Fruit fly (Drosophila melanogaster) whole organism, embryonic: ENCODE measurements around the gene CG10005.

Source experiments
- Aef1 ChIP-seq: fragments of 200-800 bp; sonication (Bioruptor generic); IDR thresholded peaks from 3 replicates; pipeline ENCODE4 v1.3.6; 2022; ENCODE audit warnings: missing biosample characterization, missing genetic modification characterization
- CG10274 ChIP-seq: fragments of 200-800 bp; sonication (Bioruptor generic); optimal IDR thresholded peaks from 3 replicates; lab custom pipeline; 2017; ENCODE audit warnings: missing biosample characterization, mild to moderate bottlenecking, missing genetic modification characterization
- CG10543 ChIP-seq: fragments of 200-800 bp; sonication (Bioruptor generic); optimal IDR thresholded peaks from 3 replicates; lab custom pipeline; 2017; ENCODE audit warnings: missing biosample characterization, mild to moderate bottlenecking, missing genetic modification characterization, moderate library complexity
- CG11696 ChIP-seq: fragments of 200-800 bp; sonication (Bioruptor generic); IDR thresholded peaks from 2 replicates; pipeline ENCODE4 v1.3.6; 2022; ENCODE audit warnings: missing biosample characterization, missing genetic modification characterization
- CG13894 ChIP-seq: fragments of 200-800 bp; sonication (Bioruptor generic); optimal IDR thresholded peaks from 3 replicates; lab custom pipeline; 2018; ENCODE audit warnings: missing biosample characterization, mild to moderate bottlenecking, missing genetic modification characterization, moderate library complexity
- CG14050 ChIP-seq: fragments of 200-800 bp; sonication (Bioruptor generic); IDR thresholded peaks from 3 replicates; pipeline ENCODE4 v1.3.6; 2022; ENCODE audit warnings: missing biosample characterization, missing genetic modification characterization
- CG15479 ChIP-seq: fragments of 200-800 bp; sonication (Bioruptor generic); optimal IDR thresholded peaks from 3 replicates; lab custom pipeline; 2019; ENCODE audit warnings: missing biosample characterization, mild to moderate bottlenecking, missing genetic modification characterization, moderate library complexity
- CG15514 ChIP-seq: fragments of 200-800 bp; sonication (Bioruptor generic); optimal IDR thresholded peaks from 3 replicates; lab custom pipeline; 2017; ENCODE audit warnings: missing biosample characterization, missing genetic modification characterization, mild to moderate bottlenecking, moderate library complexity, missing genetic modification reagents
- CG17612 ChIP-seq: fragments of 200-800 bp; sonication (Bioruptor generic); IDR thresholded peaks from 2 replicates; pipeline ENCODE4 v1.3.6; 2022; ENCODE audit warnings: missing biosample characterization, missing genetic modification characterization
- CG18599 ChIP-seq: fragments of 200-800 bp; sonication (Bioruptor generic); optimal IDR thresholded peaks from 3 replicates; lab custom pipeline; 2017; ENCODE audit warnings: missing biosample characterization, missing genetic modification characterization, mild to moderate bottlenecking, moderate library complexity, missing genetic modification reagents
- CG2120 ChIP-seq: fragments of 200-800 bp; sonication (Bioruptor generic); optimal IDR thresholded peaks from 3 replicates; lab custom pipeline; 2016; ENCODE audit warnings: missing biosample characterization, missing genetic modification characterization
- CG2712 ChIP-seq: fragments of 200-800 bp; optimal IDR thresholded peaks from 3 replicates; lab custom pipeline; 2019; ENCODE audit warnings: missing biosample characterization, mild to moderate bottlenecking, missing genetic modification characterization, moderate library complexity
- CG31365 ChIP-seq: fragments of 200-800 bp; sonication (Bioruptor generic); optimal IDR thresholded peaks from 2 replicates; lab custom pipeline; 2018; ENCODE audit warnings: missing biosample characterization, mild to moderate bottlenecking, missing genetic modification characterization
- CG3995 ChIP-seq: fragments of 200-800 bp; sonication (Bioruptor generic); optimal IDR thresholded peaks from 3 replicates; lab custom pipeline; 2016; ENCODE audit warnings: missing biosample characterization, missing genetic modification characterization
- CG4820 ChIP-seq: fragments of 200-800 bp; sonication (Bioruptor generic); optimal IDR thresholded peaks from 3 replicates; lab custom pipeline; 2016; ENCODE audit warnings: missing biosample characterization, missing genetic modification characterization
- CG6175 ChIP-seq: fragments of 200-800 bp; sonication (Bioruptor generic); IDR thresholded peaks from 3 replicates; pipeline ENCODE4 v1.3.6; 2022; ENCODE audit warnings: missing biosample characterization, missing genetic modification characterization
- CG6689 ChIP-seq: fragments of 200-800 bp; sonication (Bioruptor generic); IDR thresholded peaks from 2 replicates; pipeline ENCODE4 v1.3.6; 2022; ENCODE audit warnings: missing biosample characterization, missing genetic modification characterization
- CG7271 ChIP-seq: fragments of 200-800 bp; sonication (Bioruptor generic); optimal IDR thresholded peaks from 2 replicates; lab custom pipeline; 2018; ENCODE audit warnings: missing biosample characterization, mild to moderate bottlenecking, missing genetic modification characterization, moderate library complexity
- Doc3 ChIP-seq: fragments of 200-800 bp; sonication (Bioruptor generic); IDR thresholded peaks from 3 replicates; pipeline ENCODE4 v1.3.6; 2022; ENCODE audit warnings: missing biosample characterization, missing genetic modification characterization; ENCODE audit not compliant: partially characterized antibody
- Drgx ChIP-seq: fragments of 200-800 bp; sonication (Bioruptor generic); IDR thresholded peaks from 2 replicates; pipeline ENCODE4 v1.3.6; 2022; ENCODE audit warnings: missing biosample characterization, missing genetic modification characterization
- Fer2 ChIP-seq: fragments of 200-800 bp; sonication (Bioruptor generic); optimal IDR thresholded peaks from 2 replicates; lab custom pipeline; 2018; ENCODE audit warnings: missing biosample characterization, mild to moderate bottlenecking, missing genetic modification characterization, moderate library complexity
- HLH3B ChIP-seq: fragments of 200-800 bp; sonication (Bioruptor generic); IDR thresholded peaks from 2 replicates; pipeline ENCODE4 v1.3.6; 2022; ENCODE audit warnings: missing biosample characterization, missing genetic modification characterization
- Hey ChIP-seq: fragments of 200-800 bp; sonication (Bioruptor generic); optimal IDR thresholded peaks from 3 replicates; lab custom pipeline; 2018; ENCODE audit warnings: missing biosample characterization, mild to moderate bottlenecking, missing genetic modification characterization
- Hmr ChIP-seq: fragments of 200-800 bp; sonication (Bioruptor generic); optimal IDR thresholded peaks from 3 replicates; lab custom pipeline; 2017; ENCODE audit warnings: mild to moderate bottlenecking, missing biosample characterization, missing genetic modification reagents, missing genetic modification characterization
- Myb ChIP-seq: fragments of 200-800 bp; sonication (Bioruptor generic); optimal IDR thresholded peaks from 2 replicates; lab custom pipeline; 2016; ENCODE audit warnings: missing biosample characterization, missing genetic modification characterization
- Rfx ChIP-seq: fragments of 200-800 bp; sonication (Bioruptor generic); IDR thresholded peaks from 2 replicates; pipeline ENCODE4 v1.3.6; 2022; ENCODE audit warnings: missing biosample characterization, missing genetic modification characterization
- Ssrp ChIP-seq: fragments of 200-800 bp; sonication (Bioruptor generic); optimal IDR thresholded peaks from 2 replicates; lab custom pipeline; 2018; ENCODE audit warnings: missing biosample characterization, mild to moderate bottlenecking, missing genetic modification characterization, moderate library complexity
- Xrp1 ChIP-seq: fragments of 200-800 bp; sonication (Bioruptor generic); IDR thresholded peaks from 2 replicates; pipeline ENCODE4 v1.3.6; 2022; ENCODE audit warnings: missing biosample characterization, missing genetic modification characterization
- az2 ChIP-seq: fragments of 200-800 bp; sonication (Bioruptor generic); optimal IDR thresholded peaks from 3 replicates; lab custom pipeline; 2016; ENCODE audit warnings: missing biosample characterization, missing genetic modification characterization
- chinmo ChIP-seq: fragments of 200-800 bp; sonication (Bioruptor generic); IDR thresholded peaks from 4 replicates; pipeline ENCODE4 v1.3.6; 2022; ENCODE audit warnings: missing biosample characterization, missing genetic modification characterization; ENCODE audit not compliant: partially characterized antibody
- eve ChIP-seq, 2 experiments: fragments of >200 bp; optimal IDR thresholded peaks; 2 replicates each; lab custom pipeline; 2017; ENCODE audit warnings: missing biosample characterization in 2 of 2, missing genetic modification characterization in 2 of 2
- exex ChIP-seq: fragments of 200-800 bp; sonication (Bioruptor generic); optimal IDR thresholded peaks from 4 replicates; lab custom pipeline; 2018; ENCODE audit warnings: missing biosample characterization, mild to moderate bottlenecking, missing genetic modification characterization, moderate library complexity
- fd96Cb ChIP-seq: fragments of 200-800 bp; sonication (Bioruptor generic); optimal IDR thresholded peaks from 2 replicates; lab custom pipeline; 2018; ENCODE audit warnings: missing biosample characterization, mild to moderate bottlenecking, missing genetic modification characterization, moderate library complexity
- grn ChIP-seq: fragments of 200-800 bp; sonication (Bioruptor generic); optimal IDR thresholded peaks from 3 replicates; lab custom pipeline; 2017; ENCODE audit warnings: missing biosample characterization, missing genetic modification characterization
- gsb ChIP-seq: fragments of 200-800 bp; sonication (Bioruptor generic); IDR thresholded peaks from 2 replicates; pipeline ENCODE4 v1.3.6; 2022; ENCODE audit warnings: missing biosample characterization, missing genetic modification characterization
- h ChIP-seq: fragments of >200 bp; optimal IDR thresholded peaks from 2 replicates; lab custom pipeline; 2017
- hb ChIP-seq: fragments of 200-800 bp; sonication (Bioruptor generic); IDR thresholded peaks from 3 replicates; pipeline ENCODE4 v1.3.6; 2022; ENCODE audit warnings: missing biosample characterization, missing genetic modification characterization; ENCODE audit not compliant: partially characterized antibody
- lab ChIP-seq: fragments of 200-800 bp; sonication (Bioruptor generic); optimal IDR thresholded peaks from 3 replicates; lab custom pipeline; 2017; ENCODE audit warnings: missing biosample characterization, missing genetic modification characterization, mild to moderate bottlenecking, moderate library complexity, missing genetic modification reagents
- lilli ChIP-seq: fragments of 200-800 bp; sonication (Bioruptor generic); optimal IDR thresholded peaks from 3 replicates; lab custom pipeline; 2016; ENCODE audit warnings: missing biosample characterization, missing genetic modification characterization
- lmd ChIP-seq: fragments of 200-800 bp; sonication (Bioruptor generic); IDR thresholded peaks from 2 replicates; pipeline ENCODE4 v1.3.6; 2022; ENCODE audit warnings: missing biosample characterization, missing genetic modification characterization
- oc ChIP-seq: fragments of 200-800 bp; sonication (Bioruptor generic); optimal IDR thresholded peaks from 2 replicates; lab custom pipeline; 2018; ENCODE audit warnings: missing biosample characterization, mild to moderate bottlenecking, missing genetic modification characterization, moderate library complexity
- pzg ChIP-seq: fragments of 200-800 bp; sonication (Bioruptor generic); optimal IDR thresholded peaks from 3 replicates; lab custom pipeline; 2018; ENCODE audit warnings: missing biosample characterization, mild to moderate bottlenecking, missing genetic modification characterization, moderate library complexity
- sens ChIP-seq: fragments of 200-800 bp; sonication (Bioruptor generic); peaks from one replicate; lab custom pipeline; 2016; ENCODE audit warnings: missing biosample characterization, missing genetic modification characterization
- sens-2 ChIP-seq: fragments of 200-800 bp; sonication (Bioruptor generic); IDR thresholded peaks from 2 replicates; pipeline ENCODE4 v1.3.6; 2022; ENCODE audit warnings: missing biosample characterization, missing genetic modification characterization
- sima ChIP-seq: fragments of 200-800 bp; sonication (Bioruptor generic); optimal IDR thresholded peaks from 2 replicates; lab custom pipeline; 2016; ENCODE audit warnings: missing biosample characterization, missing genetic modification characterization
- sug ChIP-seq: fragments of 200-800 bp; optimal IDR thresholded peaks from 2 replicates; lab custom pipeline; 2019; ENCODE audit warnings: missing biosample characterization, mild to moderate bottlenecking, missing genetic modification characterization, moderate library complexity
- vnd ChIP-seq: fragments of 200-800 bp; sonication (Bioruptor generic); IDR thresholded peaks from 3 replicates; pipeline ENCODE4 v1.3.6; 2022; ENCODE audit warnings: missing biosample characterization, missing genetic modification characterization; ENCODE audit not compliant: partially characterized antibody
- zen ChIP-seq: fragments of 200-800 bp; sonication (Bioruptor generic); optimal IDR thresholded peaks from 3 replicates; lab custom pipeline; 2018; ENCODE audit warnings: missing biosample characterization, mild to moderate bottlenecking, missing genetic modification characterization, moderate library complexity
- zf30C ChIP-seq: fragments of 200-800 bp; sonication (Bioruptor generic); optimal IDR thresholded peaks from 3 replicates; lab custom pipeline; 2018; ENCODE audit warnings: missing biosample characterization, mild to moderate bottlenecking, missing genetic modification characterization
- zfh1 ChIP-seq: fragments of 200-800 bp; sonication (Bioruptor generic); IDR thresholded peaks from 3 replicates; pipeline ENCODE4 v1.3.6; 2022; ENCODE audit warnings: missing biosample characterization, missing genetic modification characterization

The CG10005 gene

DNA sequence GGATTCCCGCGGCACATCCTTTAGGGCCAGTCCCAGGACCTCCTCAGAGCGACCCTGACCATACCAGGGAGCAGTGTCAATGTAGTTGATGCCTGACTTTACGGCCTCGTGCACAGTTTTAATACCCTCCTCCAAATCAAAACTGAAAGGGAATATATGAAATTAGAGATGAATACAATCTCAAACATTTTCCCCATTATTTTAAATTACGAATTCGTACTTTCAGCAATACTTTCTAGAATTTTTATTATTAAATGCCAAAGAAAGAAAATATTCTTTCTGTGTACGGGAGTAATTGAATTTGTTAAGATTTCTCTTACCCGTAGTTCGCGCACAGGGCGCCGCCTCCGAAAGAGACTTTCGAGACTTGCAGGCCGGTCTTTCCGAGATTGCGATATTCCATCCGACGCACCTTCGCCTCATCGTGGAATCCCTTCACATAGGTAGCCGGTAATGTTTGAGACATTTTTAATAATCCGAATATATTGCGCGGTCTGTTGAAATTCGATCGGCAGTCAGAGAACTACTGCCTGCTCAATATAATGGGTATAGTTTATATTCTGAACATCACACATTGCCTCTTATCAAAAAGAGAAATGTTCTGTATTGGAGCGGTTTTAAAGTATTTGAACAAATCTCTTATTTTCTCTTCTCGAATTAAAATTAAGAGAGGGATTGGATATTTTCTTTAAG, 3.0 kb upstream of the CG10005 start, which contains the start of gene CG18547 (continued):
- peak; percentile 29; the same call in 1 of the 2 replicates for TF ChIP-seq Xrp1 (GFP tag; lab: Robert Waterston, UW)
- no peak for TF ChIP-seq Fer2
- TF ChIP-seq lab (GFP tag; lab: Kevin White, UChicago), result peak; percentile 2
- no peak for TF ChIP-seq zen (tag; lab: Kevin White, UChicago)
- TF ChIP-seq CG6175 (GFP tag; lab: Robert Waterston, UW), result no peak
- TF ChIP-seq Aef1 (GFP tag; lab: Robert Waterston, UW), result no peak
- TF ChIP-seq eve (GFP tag; optimal IDR thresholded peaks at IDR 0.05; lab: Kevin White, UChicago), result no peak
- no peak for TF ChIP-seq gsb (GFP tag; lab: Robert Waterston, UW)
- TF ChIP-seq lilli (GFP tag; lab: Kevin White, UChicago), result peak; percentile 0
- no peak for TF ChIP-seq zf30C (GFP tag; lab: Kevin White, UChicago)
- no peak for TF ChIP-seq HLH3B
- no peak for TF ChIP-seq zfh1 (GFP tag; lab: Robert Waterston, UW)
- TF ChIP-seq az2 (GFP tag; lab: Kevin White, UChicago), result no peak
- peak; percentile 53 for TF ChIP-seq Drgx (GFP tag; lab: Robert Waterston, UW)
- no peak for TF ChIP-seq vnd
- TF ChIP-seq exex (tag; lab: Kevin White, UChicago), result peak; percentile 34
- no peak for TF ChIP-seq CG4820 (GFP tag; lab: Kevin White, UChicago)
- TF ChIP-seq CG7271 (tag; lab: Kevin White, UChicago), result no peak
- TF ChIP-seq CG6689 (GFP tag; lab: Robert Waterston, UW), result no peak
- no peak for TF ChIP-seq h (lab: Kevin White, UChicago)
- TF ChIP-seq hb, result no peak
- no peak for TF ChIP-seq Hey
- no peak for TF ChIP-seq Ssrp (tag; lab: Kevin White, UChicago)
- peak; percentile 0 for TF ChIP-seq CG2120 (GFP tag; lab: Kevin White, UChicago)
- peak; percentile 76 for TF ChIP-seq sens (GFP tag; lab: Kevin White, UChicago)
- no peak for TF ChIP-seq CG11696
- TF ChIP-seq sima (GFP tag; lab: Kevin White, UChicago), result no peak
- TF ChIP-seq CG2712, result no peak
- TF ChIP-seq CG15514, result no peak
- TF ChIP-seq Myb (GFP tag; lab: Kevin White, UChicago), result no peak
- TF ChIP-seq CG15479 (GFP tag; lab: Kevin White, UChicago), result no peak
- no peak for TF ChIP-seq Rfx (GFP tag; lab: Robert Waterston, UW)
- TF ChIP-seq CG17612 (GFP tag; lab: Robert Waterston, UW), result no peak
- no peak for TF ChIP-seq fd96Cb
- TF ChIP-seq CG10543, result no peak
- no peak for TF ChIP-seq CG18599 (GFP tag; lab: Kevin White, UChicago)
- no peak for TF ChIP-seq Doc3 (GFP tag; lab: Robert Waterston, UW)
- no peak for TF ChIP-seq grn
- no peak for TF ChIP-seq sens-2 (GFP tag; lab: Robert Waterston, UW)
- TF ChIP-seq chinmo (GFP tag; lab: Robert Waterston, UW), result 0 out of 4 replicates have a peak, but pooled peaks have one; percentile 53
- no peak for TF ChIP-seq oc (tag; lab: Kevin White, UChicago)
- no peak for TF ChIP-seq lmd (GFP tag; lab: Robert Waterston, UW)
- no peak for TF ChIP-seq CG3995 (GFP tag; lab: Kevin White, UChicago)
- TF ChIP-seq pzg (GFP tag; lab: Kevin White, UChicago), result no peak
- TF ChIP-seq CG10274, result peak; percentile 29
- no peak for TF ChIP-seq CG13894 (tag; lab: Kevin White, UChicago)
- no peak for TF ChIP-seq Hmr (GFP tag; lab: Kevin White, UChicago)
- TF ChIP-seq CG31365 (tag; lab: Kevin White, UChicago), result no peak
- TF ChIP-seq sug (tag; lab: Kevin White, UChicago), result no peak
- no peak for TF ChIP-seq CG14050 (GFP tag; lab: Robert Waterston, UW)
